Fruit fly (Drosophila melanogaster) whole organism, embryonic: ENCODE measurements around the gene CG13059.

Experiments used
- Blimp-1 ChIP-seq: fragments of 200-800 bp; sonication (Bioruptor generic); optimal IDR thresholded peaks from 3 replicates; lab custom pipeline; 2018; ENCODE audit warnings: missing biosample characterization, missing genetic modification characterization, mild to moderate bottlenecking, moderate library complexity, missing genetic modification reagents
- CG10366 ChIP-seq: fragments of 200-800 bp; sonication (Bioruptor generic); IDR thresholded peaks from 2 replicates; pipeline ENCODE4 v1.3.6; 2022; ENCODE audit warnings: missing biosample characterization, missing genetic modification characterization
- CG11093 ChIP-seq: fragments of 200-800 bp; sonication (Bioruptor generic); IDR thresholded peaks from 3 replicates; pipeline ENCODE4 v1.3.6; 2022; ENCODE audit warnings: missing biosample characterization, missing genetic modification characterization
- CG12071 ChIP-seq: fragments of 200-800 bp; sonication (Bioruptor generic); optimal IDR thresholded peaks from 3 replicates; lab custom pipeline; 2018; ENCODE audit warnings: missing biosample characterization, mild to moderate bottlenecking, missing genetic modification characterization
- CG12391 ChIP-seq: fragments of 200-800 bp; sonication (Bioruptor generic); optimal IDR thresholded peaks from 3 replicates; lab custom pipeline; 2018; ENCODE audit warnings: missing biosample characterization, mild to moderate bottlenecking, missing genetic modification characterization, moderate library complexity
- CG16779 ChIP-seq: fragments of 200-800 bp; sonication (Bioruptor generic); IDR thresholded peaks from 2 replicates; pipeline ENCODE4 v1.3.6; 2022; ENCODE audit warnings: missing biosample characterization, missing genetic modification characterization
- CG18262 ChIP-seq: fragments of 200-800 bp; optimal IDR thresholded peaks from 3 replicates; lab custom pipeline; 2019; ENCODE audit warnings: missing biosample characterization, mild to moderate bottlenecking, missing genetic modification characterization, moderate library complexity
- CG2129 ChIP-seq: fragments of 200-800 bp; sonication (Bioruptor generic); IDR thresholded peaks from 2 replicates; pipeline ENCODE4 v1.3.6; 2022; ENCODE audit warnings: missing biosample characterization, missing genetic modification characterization; ENCODE audit not compliant: partially characterized antibody
- CG31441 ChIP-seq: fragments of 200-800 bp; sonication (Bioruptor generic); IDR thresholded peaks from 2 replicates; pipeline ENCODE4 v1.3.6; 2022; ENCODE audit warnings: missing biosample characterization, missing genetic modification characterization
- CG3847 ChIP-seq: fragments of 200-800 bp; sonication (Bioruptor generic); IDR thresholded peaks from 2 replicates; pipeline ENCODE4 v1.3.6; 2022; ENCODE audit warnings: missing biosample characterization, missing genetic modification characterization
- CG4730 ChIP-seq: fragments of 200-800 bp; sonication (Bioruptor generic); IDR thresholded peaks from 2 replicates; pipeline ENCODE4 v1.3.6; 2022; ENCODE audit warnings: missing biosample characterization, missing genetic modification characterization
- CG5953 ChIP-seq: fragments of 200-800 bp; sonication (Bioruptor generic); IDR thresholded peaks from 2 replicates; pipeline ENCODE4 v1.3.6; 2022; ENCODE audit warnings: missing biosample characterization, missing genetic modification characterization
- CG7839 ChIP-seq: fragments of 200-800 bp; sonication (Bioruptor generic); optimal IDR thresholded peaks from 3 replicates; lab custom pipeline; 2018; ENCODE audit warnings: missing biosample characterization, mild to moderate bottlenecking, missing genetic modification characterization, moderate library complexity
- CG9932 ChIP-seq: fragments of 200-800 bp; sonication (Bioruptor generic); IDR thresholded peaks from 2 replicates; pipeline ENCODE4 v1.3.6; 2022; ENCODE audit warnings: missing biosample characterization, missing genetic modification characterization
- CoRest ChIP-seq: fragments of 200-800 bp; sonication (Bioruptor generic); optimal IDR thresholded peaks from 3 replicates; lab custom pipeline; 2018; ENCODE audit warnings: missing biosample characterization, mild to moderate bottlenecking, missing genetic modification characterization, moderate library complexity
- Eip74EF ChIP-seq, 2 experiments: fragments of 200-800 bp in 1 of 2; fragments of >200 bp in 1 of 2; sonication (Bioruptor generic) in 1 of 2; optimal IDR thresholded peaks; 2 replicates each; lab custom pipeline; 2017 to 2019; ENCODE audit warnings: missing biosample characterization in 2 of 2, missing genetic modification characterization in 2 of 2, mild to moderate bottlenecking in 1 of 2, moderate library complexity in 1 of 2
- Ets65A ChIP-seq: fragments of 200-800 bp; sonication (Bioruptor generic); peaks from one replicate; lab custom pipeline; 2016; ENCODE audit warnings: missing biosample characterization, missing genetic modification characterization
- Hmx ChIP-seq: fragments of 200-800 bp; sonication (Bioruptor generic); optimal IDR thresholded peaks from 2 replicates; lab custom pipeline; 2016; ENCODE audit warnings: missing biosample characterization, missing genetic modification characterization
- Hr3 ChIP-seq: fragments of 200-800 bp; sonication (Bioruptor generic); optimal IDR thresholded peaks from 3 replicates; lab custom pipeline; 2016; ENCODE audit warnings: missing biosample characterization, missing genetic modification characterization
- Hr51 ChIP-seq, 2 experiments: fragments of 200-800 bp; sonication (Bioruptor generic); optimal IDR thresholded peaks; 2 replicates in 1 of 2; 3 replicates in 1 of 2; lab custom pipeline; 2016 to 2018; ENCODE audit warnings: missing biosample characterization in 2 of 2, missing genetic modification characterization in 2 of 2, mild to moderate bottlenecking in 1 of 2, moderate library complexity in 1 of 2
- Kr ChIP-seq: fragments of 200-800 bp; sonication (Bioruptor generic); optimal IDR thresholded peaks from 2 replicates; lab custom pipeline; 2017; ENCODE audit warnings: missing biosample characterization, mild to moderate bottlenecking, missing genetic modification characterization
- MBD-R2 ChIP-seq: fragments of 200-800 bp; sonication (Bioruptor generic); IDR thresholded peaks from 2 replicates; pipeline ENCODE4 v1.3.6; 2022; ENCODE audit warnings: missing biosample characterization, missing genetic modification characterization
- Neu2 ChIP-seq: fragments of 200-800 bp; sonication (Bioruptor generic); optimal IDR thresholded peaks from 3 replicates; lab custom pipeline; 2016; ENCODE audit warnings: missing biosample characterization, missing genetic modification characterization, borderline replicate concordance
- Ptx1 ChIP-seq: fragments of 200-800 bp; sonication (Bioruptor generic); IDR thresholded peaks from 2 replicates; pipeline ENCODE4 v1.3.6; 2022; ENCODE audit warnings: missing biosample characterization, missing genetic modification characterization
- Side ChIP-seq: fragments of 200-800 bp; sonication (Bioruptor generic); optimal IDR thresholded peaks from 2 replicates; lab custom pipeline; 2016; ENCODE audit warnings: missing biosample characterization, missing genetic modification characterization
- Sin3A ChIP-seq: fragments of >200 bp; optimal IDR thresholded peaks from 2 replicates; lab custom pipeline; 2018
- Ssrp ChIP-seq: fragments of 200-800 bp; sonication (Bioruptor generic); optimal IDR thresholded peaks from 2 replicates; lab custom pipeline; 2018; ENCODE audit warnings: missing biosample characterization, mild to moderate bottlenecking, missing genetic modification characterization, moderate library complexity
- Xrp1 ChIP-seq: fragments of 200-800 bp; sonication (Bioruptor generic); IDR thresholded peaks from 2 replicates; pipeline ENCODE4 v1.3.6; 2022; ENCODE audit warnings: missing biosample characterization, missing genetic modification characterization
- ato ChIP-seq: fragments of 200-800 bp; sonication (Bioruptor generic); IDR thresholded peaks from 2 replicates; pipeline ENCODE4 v1.3.6; 2022; ENCODE audit warnings: missing biosample characterization, missing genetic modification characterization; ENCODE audit not compliant: partially characterized antibody
- ci ChIP-seq: fragments of 200-800 bp; sonication (Bioruptor generic); IDR thresholded peaks from 3 replicates; pipeline ENCODE4 v1.3.6; 2022; ENCODE audit warnings: missing biosample characterization, missing genetic modification characterization
- crc ChIP-seq: fragments of 200-800 bp; sonication (Bioruptor generic); optimal IDR thresholded peaks from 2 replicates; lab custom pipeline; 2016; ENCODE audit warnings: missing biosample characterization, missing genetic modification characterization
- dmrt99B ChIP-seq: fragments of 200-800 bp; sonication (Bioruptor generic); optimal IDR thresholded peaks from 2 replicates; lab custom pipeline; 2018; ENCODE audit warnings: missing biosample characterization, mild to moderate bottlenecking, missing genetic modification characterization, moderate library complexity
- ftz-f1 ChIP-seq: fragments of 200-800 bp; sonication (Bioruptor generic); optimal IDR thresholded peaks from 2 replicates; lab custom pipeline; 2016; ENCODE audit warnings: missing biosample characterization, missing genetic modification characterization
- hkb ChIP-seq, 2 experiments: fragments of 200-800 bp in 1 of 2; fragments of >200 bp in 1 of 2; sonication (Bioruptor generic) in 1 of 2; IDR thresholded peaks in 1 of 2; optimal IDR thresholded peaks in 1 of 2; 2 replicates each; pipeline versions ENCODE4 v1.3.6 to Lab custom; 2017 to 2022; ENCODE audit warnings: missing biosample characterization in 1 of 2, missing genetic modification characterization in 1 of 2
- lab ChIP-seq: fragments of 200-800 bp; sonication (Bioruptor generic); optimal IDR thresholded peaks from 3 replicates; lab custom pipeline; 2017; ENCODE audit warnings: missing biosample characterization, missing genetic modification characterization, mild to moderate bottlenecking, moderate library complexity, missing genetic modification reagents
- luna ChIP-seq: fragments of 200-800 bp; sonication (Bioruptor generic); optimal IDR thresholded peaks from 2 replicates; lab custom pipeline; 2016; ENCODE audit warnings: missing biosample characterization, missing genetic modification characterization
- oc ChIP-seq: fragments of 200-800 bp; sonication (Bioruptor generic); optimal IDR thresholded peaks from 2 replicates; lab custom pipeline; 2018; ENCODE audit warnings: missing biosample characterization, mild to moderate bottlenecking, missing genetic modification characterization, moderate library complexity
- pan ChIP-seq, 4 experiments: fragments of >200 bp in 3 of 4; fragments of 200-800 bp in 1 of 4; sonication (Bioruptor generic) in 1 of 4; optimal IDR thresholded peaks in 3 of 4; IDR thresholded peaks in 1 of 4; 2 replicates each; pipeline versions ENCODE4 v1.3.6 to Lab custom; 2017 to 2022; ENCODE audit warnings: missing biosample characterization in 2 of 4, missing genetic modification characterization in 2 of 4, mixed read lengths in 1 of 4
- slou ChIP-seq: fragments of 200-800 bp; sonication (Bioruptor generic); optimal IDR thresholded peaks from 3 replicates; lab custom pipeline; 2016; ENCODE audit warnings: missing biosample characterization, missing genetic modification characterization
- sr ChIP-seq: fragments of 200-800 bp; sonication (Bioruptor generic); IDR thresholded peaks from 3 replicates; pipeline ENCODE4 v1.3.6; 2022; ENCODE audit warnings: missing biosample characterization, missing genetic modification characterization
- tna ChIP-seq: fragments of 200-800 bp; sonication (Bioruptor generic); IDR thresholded peaks from 2 replicates; pipeline ENCODE4 v1.3.6; 2022; ENCODE audit warnings: missing biosample characterization, missing genetic modification characterization; ENCODE audit not compliant: partially characterized antibody
- ttk ChIP-seq: fragments of 200-800 bp; sonication (Bioruptor generic); IDR thresholded peaks from 2 replicates; pipeline ENCODE4 v2.1.2; 2022; ENCODE audit warnings: missing biosample characterization, missing genetic modification characterization
- unc-4 ChIP-seq: fragments of 200-800 bp; sonication (Bioruptor generic); IDR thresholded peaks from 2 replicates; pipeline ENCODE4 v1.3.6; 2022; ENCODE audit warnings: missing biosample characterization, missing genetic modification characterization; ENCODE audit not compliant: partially characterized antibody
- zfh1 ChIP-seq: fragments of 200-800 bp; sonication (Bioruptor generic); IDR thresholded peaks from 3 replicates; pipeline ENCODE4 v1.3.6; 2022; ENCODE audit warnings: missing biosample characterization, missing genetic modification characterization

CG13059 gene

dm6 chr3L:16339463-16339862 is 16.0 kb downstream of the CG13059 start (continued):
- TF ChIP-seq Ptx1 (GFP tag; lab: Robert Waterston, UW) (peak; percentile 37; the same call in 1 of the 2 replicates), CG3847 (no peak), ci (GFP tag; lab: Robert Waterston, UW) (0 out of 3 replicates have a peak, but pooled peaks have one; percentile 9), Hmx (no peak), Kr (GFP tag; lab: Kevin White, UChicago) (no peak), zfh1 (GFP tag; lab: Robert Waterston, UW) (no peak), hkb (optimal IDR thresholded peaks at IDR 0.05; lab: Kevin White, UChicago) (no peak), hkb (GFP tag; IDR thresholded peaks at IDR 0.05; lab: Robert Waterston, UW) (peak; percentile 53), Ssrp (tag; lab: Kevin White, UChicago) (no peak), CG7839 (tag; lab: Kevin White, UChicago) (no peak), slou (GFP tag; lab: Kevin White, UChicago) (no peak), crc (no peak), CG31441 (peak; percentile 42; the same call in 1 of the 2 replicates), dmrt99B (tag; lab: Kevin White, UChicago) (peak; percentile 57), unc-4 (no peak), Neu2 (no peak), Hr3 (GFP tag; lab: Kevin White, UChicago) (no peak), sr (GFP tag; lab: Robert Waterston, UW) (no peak), Xrp1 (GFP tag; lab: Robert Waterston, UW) (no peak), pan (optimal IDR thresholded peaks at IDR 0.05; lab: Kevin White, UChicago) (no peak), pan (GFP tag; optimal IDR thresholded peaks at IDR 0.05 in 1 of 2, IDR thresholded peaks at IDR 0.05 in 1 of 2) (no peak), Side (GFP tag; lab: Kevin White, UChicago) (no peak), MBD-R2 (GFP tag; lab: Robert Waterston, UW) (no peak), ttk (GFP tag; lab: Robert Waterston, UW) (0 out of 2 replicates have a peak, but pooled peaks have one; percentile 25), CG4730 (GFP tag; lab: Robert Waterston, UW) (no peak), lab (GFP tag; lab: Kevin White, UChicago) (no peak), luna (no peak), tna (GFP tag; lab: Robert Waterston, UW) (no peak), Sin3A (lab: Kevin White, UChicago) (no peak), CG9932 (no peak), CG12071 (GFP tag; lab: Kevin White, UChicago) (no peak), Ets65A (GFP tag; lab: Kevin White, UChicago) (peak; percentile 57), CG16779 (GFP tag; lab: Robert Waterston, UW) (no peak), CG18262 (tag; lab: Kevin White, UChicago) (no peak), CG5953 (GFP tag; lab: Robert Waterston, UW) (no peak), CG12391 (tag; lab: Kevin White, UChicago) (no peak), CG10366 (no peak; the same call in 1 of the 2 replicates), ato (no peak), CoRest (peak; percentile 2), CG2129 (GFP tag; lab: Robert Waterston, UW) (no peak), Hr51 (GFP tag; optimal IDR thresholded peaks at IDR 0.05; lab: Kevin White, UChicago) (peak in 1 of 2 experiments; percentile 52)

DNA sequence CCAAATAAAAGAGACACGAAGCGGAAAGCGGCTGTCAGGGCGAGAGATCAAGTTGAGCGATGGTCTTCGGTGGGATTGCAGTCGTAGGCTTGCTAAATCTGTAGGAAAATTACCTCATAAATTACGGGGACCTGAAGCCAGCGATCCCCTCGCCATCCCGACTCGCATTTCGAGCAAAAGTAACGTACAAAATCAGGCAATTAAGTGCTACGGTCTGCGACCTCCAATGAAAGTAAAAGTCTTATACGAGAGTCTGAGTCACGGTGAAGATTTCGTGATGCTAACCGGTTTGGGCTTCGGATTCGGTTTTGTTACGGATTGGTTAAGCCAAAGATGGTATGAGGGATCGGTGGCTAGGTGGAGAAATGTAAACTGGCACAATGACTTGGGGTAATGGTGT is 16.4 kb downstream of the CG13059 start:
- TF ChIP-seq Sin3A (lab: Kevin White, UChicago), result no peak
- TF ChIP-seq Eip74EF (GFP tag; optimal IDR thresholded peaks at IDR 0.05; lab: Kevin White, UChicago), result no peak
- no peak for TF ChIP-seq ftz-f1
- TF ChIP-seq oc (tag; lab: Kevin White, UChicago), result peak; percentile 16
- TF ChIP-seq Blimp-1 (GFP tag; lab: Kevin White, UChicago), result peak; percentile 98
- TF ChIP-seq CG11093 (GFP tag; lab: Robert Waterston, UW), result no peak
- TF ChIP-seq, all 482 proteins: peak for 2
